Worm (Caenorhabditis elegans): ENCODE measurements around the gene ubh-1.

- TF ChIP-seq ceh-82 (tag; optimal IDR thresholded peaks at IDR 0.05) (no peak), xbp-1 (tag; optimal IDR thresholded peaks at IDR 0.05) (no peak)
Observed at ce11 chrV:6513786-6514430, 2.7 kb upstream of the ubh-1 start.

All from whole organism, L1 larva.